Worm (Caenorhabditis elegans) whole organism, late embryonic: ENCODE results near the gene ZK1290.15.

Source experiments
- K09A11.1 ChIP-seq: sonication (generic microtip); optimal IDR thresholded peaks from 2 replicates; lab custom pipeline; 2017; ENCODE audit warnings: antibody characterized with exemption, mild to moderate bottlenecking, missing genetic modification characterization, missing compliant biosample characterization; ENCODE audit not compliant: insufficient read depth
- ahr-1 ChIP-seq: sonication (generic microtip); optimal IDR thresholded peaks from 2 replicates; lab custom pipeline; 2016; ENCODE audit warnings: missing genetic modification characterization, missing compliant biosample characterization
- ama-1 ChIP-seq: fragments of 150-350 bp; optimal IDR thresholded peaks from 2 replicates; lab custom pipeline; 2014
- ceh-22 ChIP-seq: sonication (generic microtip); optimal IDR thresholded peaks from 2 replicates; lab custom pipeline; 2017; ENCODE audit warnings: missing biosample characterization, missing genetic modification characterization
- ceh-6 ChIP-seq: fragments of 200-800 bp; sonication (Bioruptor generic); optimal IDR thresholded peaks from 2 replicates; lab custom pipeline; 2018; ENCODE audit warnings: mild to moderate bottlenecking, missing genetic modification characterization, missing compliant biosample characterization
- hlh-8 ChIP-seq: sonication (generic microtip); optimal IDR thresholded peaks from 2 replicates; lab custom pipeline; 2016; ENCODE audit warnings: missing genotype, missing genetic modification characterization, missing compliant biosample characterization
- nfya-1 ChIP-seq: sonication (generic microtip); optimal IDR thresholded peaks from 2 replicates; lab custom pipeline; 2017; ENCODE audit warnings: missing genetic modification characterization, mild to moderate bottlenecking, missing compliant biosample characterization, antibody characterized with exemption, moderate library complexity
- pha-4 ChIP-seq: fragments of 150-350 bp; optimal IDR thresholded peaks from 2 replicates; lab custom pipeline; 2018; ENCODE audit warnings: missing biosample characterization, missing genetic modification reagents, missing genetic modification characterization
- ref-2 ChIP-seq: sonication (generic microtip); optimal IDR thresholded peaks from 2 replicates; lab custom pipeline; 2016; ENCODE audit warnings: missing genetic modification characterization, missing compliant biosample characterization
- unc-55 ChIP-seq: sonication (generic microtip); optimal IDR thresholded peaks from 2 replicates; lab custom pipeline; 2017; ENCODE audit warnings: missing biosample characterization, missing genetic modification reagents, missing genetic modification characterization

ce11 chrII:7570305-7570704 lies 46.9 kb downstream of the ZK1290.15 start, which contains the start of gene F35D2.3:
- TF ChIP-seq pha-4 (tag; lab: Kevin White, UChicago) (no peak), ref-2 (tag; lab: Kevin White, UChicago) (no peak), ama-1 (lab: Kevin White, UChicago) (no peak), K09A11.1 (tag; lab: Kevin White, UChicago) (no peak), hlh-8 (tag; lab: Kevin White, UChicago) (no peak), ceh-6 (GFP tag; lab: Kevin White, UChicago) (no peak), nfya-1 (tag; lab: Kevin White, UChicago) (no peak), ahr-1 (tag; lab: Kevin White, UChicago) (no peak), ceh-22 (no peak), unc-55 (GFP tag; lab: Kevin White, UChicago) (no peak)
